Fruit fly (Drosophila melanogaster): ENCODE measurements around the gene Bacc.

- TF ChIP-seq CG33017 (tag; optimal IDR thresholded peaks at IDR 0.05) (peak; percentile 40), kay (GFP tag; ENCODE audit: borderline replicate concordance) (no peak), Hr96 (GFP tag; optimal IDR thresholded peaks at IDR 0.05) (no peak), CG11617 (GFP tag; optimal IDR thresholded peaks at IDR 0.05) (no peak), CG7101 (tag; optimal IDR thresholded peaks at IDR 0.05) (peak; percentile 21), CG1620 (GFP tag; optimal IDR thresholded peaks at IDR 0.05) (no peak), bab1 (GFP tag; optimal IDR thresholded peaks at IDR 0.05) (peak; percentile 5), CG5204 (GFP tag; optimal IDR thresholded peaks at IDR 0.05) (no peak), pad (GFP tag; optimal IDR thresholded peaks at IDR 0.05) (peak; percentile 27), Clk (GFP tag; optimal IDR thresholded peaks at IDR 0.05) (peak; percentile 54), toe (GFP tag; optimal IDR thresholded peaks at IDR 0.05) (no peak)
These were observed 3.0 kb upstream of the Bacc start for dm6 chr2L:2749144-2749766.

All from whole organism, adult.